Worm (Caenorhabditis elegans): ENCODE results near the gene T01B7.5.

T01B7.5 gene

ce11 chrII:8716231-8716878 is at the start of gene T01B7.5, which contains the start of gene cyn-11:
Gene T01B7.5 (plus strand): TSS chrII:8716828.
Gene cyn-11 (minus strand): TSS chrII:8716281.
- no peak for TF ChIP-seq unc-62 (GFP tag; optimal IDR thresholded peaks at IDR 0.05)

ce11 chrII:8668871-8669270 is 47.8 kb upstream of the T01B7.5 start:
- no peak for TF ChIP-seq unc-62 (GFP tag; optimal IDR thresholded peaks at IDR 0.05)

ce11 chrII:8670835-8671234 is 45.8 kb upstream of the T01B7.5 start:
- TF ChIP-seq unc-62 (GFP tag; optimal IDR thresholded peaks at IDR 0.05): no peak

- TF ChIP-seq unc-62 (GFP tag; optimal IDR thresholded peaks at IDR 0.05): no peak
Measured at ce11 chrII:8675369-8675768, 41.3 kb upstream of the T01B7.5 start.

- TF ChIP-seq unc-62 (GFP tag; optimal IDR thresholded peaks at IDR 0.05): no peak
Measured at ce11 chrII:8679799-8680198, 36.8 kb upstream of the T01B7.5 start.

ce11 chrII:8683933-8684332 is 32.7 kb upstream of the T01B7.5 start:
- no peak for TF ChIP-seq unc-62 (GFP tag; optimal IDR thresholded peaks at IDR 0.05)

ce11 chrII:8684824-8685223 is 31.8 kb upstream of the T01B7.5 start, which contains the start of gene hgap-2:
Gene hgap-2 (minus strand): TSS chrII:8684924.
- TF ChIP-seq unc-62 (GFP tag; optimal IDR thresholded peaks at IDR 0.05): no peak

ce11 chrII:8685623-8686022 is 31.0 kb upstream of the T01B7.5 start, which contains the start of gene C34C6.9:
Gene C34C6.9 (plus strand): TSS chrII:8685923.
- no peak for TF ChIP-seq unc-62 (GFP tag; optimal IDR thresholded peaks at IDR 0.05)

- no peak for TF ChIP-seq unc-62 (GFP tag; optimal IDR thresholded peaks at IDR 0.05)
Measured at ce11 chrII:8691344-8691960, 25.2 kb upstream of the T01B7.5 start, which contains the start of gene C34C6.3. Gene C34C6.3 (plus strand): TSS chrII:8691910.

- TF ChIP-seq unc-62 (GFP tag; optimal IDR thresholded peaks at IDR 0.05): no peak
Measured at ce11 chrII:8695783-8696182, 20.8 kb upstream of the T01B7.5 start, which contains the start of gene C34C6.10. Gene C34C6.10 (minus strand): TSS chrII:8695883.

- no peak for TF ChIP-seq unc-62 (GFP tag; optimal IDR thresholded peaks at IDR 0.05)
Measured at ce11 chrII:8698828-8699227, 17.8 kb upstream of the T01B7.5 start, which contains the start of gene chdh-1. Gene chdh-1 (minus strand): TSS chrII:8698928.

ce11 chrII:8701059-8701458 is 15.6 kb upstream of the T01B7.5 start:
- TF ChIP-seq unc-62 (GFP tag; optimal IDR thresholded peaks at IDR 0.05): no peak

ce11 chrII:8701619-8702350 is 14.8 kb upstream of the T01B7.5 start, which contains the start of gene sphk-1:
Gene sphk-1 (minus strand): TSS chrII:8701669.
- no peak for TF ChIP-seq unc-62 (GFP tag; optimal IDR thresholded peaks at IDR 0.05)

ce11 chrII:8703729-8704128 is 12.9 kb upstream of the T01B7.5 start, which contains the start of gene ceh-7:
Gene ceh-7 (minus strand): TSS chrII:8703829.
- TF ChIP-seq unc-62 (GFP tag; optimal IDR thresholded peaks at IDR 0.05): no peak

ce11 chrII:8704413-8704874 is 12.2 kb upstream of the T01B7.5 start, which contains the start of gene prx-5:
Gene prx-5 (plus strand): TSS chrII:8704824.
- no peak for TF ChIP-seq unc-62 (GFP tag; optimal IDR thresholded peaks at IDR 0.05)

- no peak for TF ChIP-seq unc-62 (GFP tag; optimal IDR thresholded peaks at IDR 0.05)
Measured at ce11 chrII:8707024-8707423, 9.6 kb upstream of the T01B7.5 start, which contains the start of gene cup-16. Gene cup-16 (plus strand): TSS chrII:8707155.
